Worm (Caenorhabditis elegans): ENCODE data around the gene K12H4.3.

Gene K12H4.3

DNA sequence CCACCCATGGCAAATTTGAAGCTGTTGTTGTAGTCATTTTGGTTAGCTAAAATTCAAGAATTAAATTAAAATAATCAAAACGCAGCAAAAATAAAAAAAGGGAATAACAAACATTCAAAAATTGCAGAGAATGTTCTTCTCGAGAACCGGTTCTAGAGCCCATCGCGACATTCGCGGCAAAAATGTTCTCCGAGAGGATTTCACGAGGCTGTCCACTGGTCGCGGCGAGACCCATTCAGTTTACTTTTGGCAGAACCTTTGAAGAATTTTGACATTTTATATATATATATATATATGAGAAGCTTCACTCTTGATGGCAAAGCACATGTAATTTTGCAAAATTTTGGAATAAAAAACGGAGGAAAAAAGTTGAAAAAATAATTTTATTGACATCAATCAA, 16.3 kb upstream of the K12H4.3 start, which contains the start of gene F44B9.8 (continued):
- peak; percentile 80 for TF ChIP-seq F33H1.4 (GFP tag; IDR thresholded peaks at IDR 0.05)

DNA sequence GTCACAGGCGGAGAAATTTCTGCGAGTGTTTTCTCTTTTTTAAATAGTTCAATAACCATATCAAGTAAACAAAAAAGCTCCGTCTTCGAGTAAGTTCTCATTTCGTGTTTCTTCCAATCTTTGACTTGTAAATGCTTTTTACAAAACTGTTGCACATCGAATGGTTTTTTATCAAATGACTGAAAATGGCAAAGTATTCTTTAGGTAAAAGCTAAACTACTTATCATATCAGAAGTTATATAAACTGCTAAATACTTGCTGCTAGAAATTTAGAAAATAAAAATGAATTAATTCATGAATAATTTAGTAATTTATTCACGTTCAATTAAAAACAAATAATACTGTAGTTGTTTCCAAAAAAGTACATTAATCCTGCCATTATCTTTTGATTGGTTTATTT, 14.9 kb upstream of the K12H4.3 start, which contains the start of gene F44B9.9:
Gene F44B9.9 (minus strand): TSS at position 101 of the 400 bp plus-strand sequence.
- TF ChIP-seq lir-1 (GFP tag; conservative IDR thresholded peaks at IDR 0.05) (no peak), repo-1 (tag; optimal IDR thresholded peaks at IDR 0.05) (no peak), cebp-1 (GFP tag; IDR thresholded peaks at IDR 0.05) (no peak), cebp-1 (tag; optimal IDR thresholded peaks at IDR 0.05) (no peak), aptf-2 (GFP tag; conservative IDR thresholded peaks at IDR 0.05) (no peak), Y95B8A.8 (GFP tag; IDR thresholded peaks at IDR 0.05) (no peak), B0336.3 (GFP tag; IDR thresholded peaks at IDR 0.05) (no peak), ceh-79 (tag; optimal IDR thresholded peaks at IDR 0.05) (no peak)

DNA sequence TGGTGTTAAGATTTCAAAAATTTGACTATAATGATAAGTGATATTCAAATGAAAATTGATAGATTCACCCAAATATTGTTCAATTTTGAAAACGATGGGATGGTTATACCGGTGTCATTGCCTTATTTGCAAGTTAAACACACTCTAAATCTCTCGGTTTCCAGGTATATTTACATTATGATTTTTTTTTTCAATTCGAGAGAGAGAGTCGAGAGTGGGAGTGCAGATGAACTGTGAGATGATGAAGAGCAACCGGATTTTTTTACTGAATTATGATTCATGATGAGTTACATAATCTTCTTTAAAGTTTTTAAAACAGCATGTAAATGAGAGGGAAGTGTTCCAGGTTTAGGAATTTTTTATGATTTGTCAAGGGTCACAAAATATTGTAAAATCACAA, 12.3 kb upstream of the K12H4.3 start, which contains the start of gene F44B9.10:
Gene F44B9.10 (minus strand): TSS at position 101 of the 400 bp plus-strand sequence.
- no peak for TF ChIP-seq ztf-26 (tag; optimal IDR thresholded peaks at IDR 0.05)
- no peak for TF ChIP-seq let-607 (tag; optimal IDR thresholded peaks at IDR 0.05)
- TF ChIP-seq ccch-3 (GFP tag; optimal IDR thresholded peaks at IDR 0.05): no peak
- TF ChIP-seq F33H1.4 (GFP tag; IDR thresholded peaks at IDR 0.05): no peak
- TF ChIP-seq Y53G8AR.9 (GFP tag; conservative IDR thresholded peaks at IDR 0.05): no peak
- no peak for TF ChIP-seq die-1 (tag; optimal IDR thresholded peaks at IDR 0.05)
- TF ChIP-seq snpc-3.4 (tag; optimal IDR thresholded peaks at IDR 0.05): no peak
- TF ChIP-seq ets-4 (GFP tag; optimal IDR thresholded peaks at IDR 0.05): no peak
- TF ChIP-seq attf-6 (GFP tag; IDR thresholded peaks at IDR 0.05): no peak
- TF ChIP-seq nhr-179 (tag; optimal IDR thresholded peaks at IDR 0.05): no peak

DNA sequence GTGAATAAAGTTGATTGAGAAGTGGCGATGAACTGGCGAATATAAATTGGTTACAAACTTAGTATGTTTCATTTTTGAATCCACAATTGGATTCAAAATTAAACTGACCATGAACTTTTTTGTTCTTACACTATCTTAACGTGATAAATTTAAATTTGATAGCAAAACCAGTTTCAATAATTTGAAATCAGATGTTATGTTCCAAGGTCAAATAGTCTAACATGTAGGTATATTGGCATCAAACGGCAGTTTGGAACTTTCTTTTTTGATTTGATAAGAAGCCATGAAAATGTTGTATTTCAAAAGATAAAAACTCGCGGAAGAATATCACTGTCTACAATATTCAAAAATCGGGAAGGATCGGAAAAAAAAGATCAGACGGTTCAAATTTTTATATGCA, 9.8 kb upstream of the K12H4.3 start:
- TF ChIP-seq K12H6.12 (tag; optimal IDR thresholded peaks at IDR 0.05) (no peak), rec-8 (tag; optimal IDR thresholded peaks at IDR 0.05) (no peak), lin-35 (GFP tag; optimal IDR thresholded peaks at IDR 0.05) (no peak), hlh-12 (tag; optimal IDR thresholded peaks at IDR 0.05) (no peak), attf-5 (GFP tag; optimal IDR thresholded peaks at IDR 0.05) (no peak)

DNA sequence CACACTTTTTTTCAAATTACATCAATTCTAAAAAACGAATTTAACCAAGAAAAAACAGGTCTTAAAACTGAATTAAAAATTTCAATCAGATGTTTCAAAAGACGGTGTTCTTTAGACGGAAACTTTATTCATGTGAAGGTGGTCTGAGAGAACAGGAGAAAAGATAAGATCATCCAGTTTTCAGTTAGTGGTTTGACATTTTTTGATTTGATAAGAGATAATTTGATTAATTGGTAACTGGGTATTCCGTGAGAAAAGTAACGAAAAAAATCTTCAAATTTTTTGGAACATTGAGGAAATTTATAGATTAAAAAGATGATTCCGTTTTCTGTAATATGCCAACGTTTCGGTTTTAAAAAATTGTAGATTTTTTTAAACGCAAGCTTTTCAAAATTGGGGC, 9.3 kb upstream of the K12H4.3 start:
- no peak for TF ChIP-seq Y53F4B.3 (GFP tag; IDR thresholded peaks at IDR 0.05)
- no peak for TF ChIP-seq ztf-25 (GFP tag; IDR thresholded peaks at IDR 0.05)
- no peak for TF ChIP-seq ZK185.1 (tag; optimal IDR thresholded peaks at IDR 0.05; ENCODE audit: poor library complexity, severe bottlenecking)
- TF ChIP-seq lir-1 (GFP tag; conservative IDR thresholded peaks at IDR 0.05): no peak
- TF ChIP-seq madf-3 (GFP tag; IDR thresholded peaks at IDR 0.05): no peak
- no peak for TF ChIP-seq dpff-1 (tag; optimal IDR thresholded peaks at IDR 0.05)
- TF ChIP-seq rec-8 (tag; optimal IDR thresholded peaks at IDR 0.05): no peak
- no peak for TF ChIP-seq attf-3 (GFP tag; conservative IDR thresholded peaks at IDR 0.05)
- no peak for TF ChIP-seq ceh-40 (GFP tag; IDR thresholded peaks at IDR 0.05)
- TF ChIP-seq unc-62 (GFP tag; optimal IDR thresholded peaks at IDR 0.05): no peak
- no peak for TF ChIP-seq hmg-1.2 (GFP tag; IDR thresholded peaks at IDR 0.05)
- no peak for TF ChIP-seq ztf-18 (tag; optimal IDR thresholded peaks at IDR 0.05)
- no peak for TF ChIP-seq Y79H2A.3 (GFP tag; conservative IDR thresholded peaks at IDR 0.05)
- no peak for TF ChIP-seq lin-35 (GFP tag; optimal IDR thresholded peaks at IDR 0.05)
- TF ChIP-seq zim-3 (tag; optimal IDR thresholded peaks at IDR 0.05): no peak
- no peak for TF ChIP-seq mcd-1 (GFP tag; IDR thresholded peaks at IDR 0.05)
- no peak for TF ChIP-seq K11D2.4 (GFP tag; IDR thresholded peaks at IDR 0.05)
- no peak for TF ChIP-seq hrde-1 (tag; optimal IDR thresholded peaks at IDR 0.05; ENCODE audit: borderline replicate concordance)
- no peak for TF ChIP-seq tbp1 (GFP tag; optimal IDR thresholded peaks at IDR 0.05)
